Worm (Caenorhabditis elegans) whole organism, L2 larva: ENCODE data around the gene pqn-22.

Source experiments
- C34F6.9 ChIP-seq: fragments of 150-350 bp; optimal IDR thresholded peaks from 2 replicates; lab custom pipeline; 2014; ENCODE audit warnings: missing biosample characterization, missing genetic modification characterization
- F13H6.1 ChIP-seq: sonication (generic microtip); optimal IDR thresholded peaks from 2 replicates; lab custom pipeline; 2016; ENCODE audit warnings: missing genetic modification characterization, missing compliant biosample characterization
- R02D3.7 ChIP-seq: fragments of 150-350 bp; optimal IDR thresholded peaks from 2 replicates; lab custom pipeline; 2014; ENCODE audit warnings: missing biosample characterization, missing genetic modification characterization
- Y55F3AM.14 ChIP-seq: fragments of 200-800 bp; sonication (Bioruptor generic); optimal IDR thresholded peaks from 2 replicates; lab custom pipeline; 2018; ENCODE audit warnings: mild to moderate bottlenecking, missing genetic modification characterization, missing compliant biosample characterization
- alr-1 ChIP-seq: fragments of 150-350 bp; optimal IDR thresholded peaks from 2 replicates; lab custom pipeline; 2014; ENCODE audit warnings: missing biosample characterization, missing genetic modification characterization
- aly-2 ChIP-seq: fragments of 150-350 bp; optimal IDR thresholded peaks from 2 replicates; lab custom pipeline; 2014; ENCODE audit warnings: missing biosample characterization, missing genetic modification characterization
- blmp-1 ChIP-seq: sonication (generic microtip); optimal IDR thresholded peaks from 2 replicates; lab custom pipeline; 2017; ENCODE audit warnings: missing genetic modification characterization, mild to moderate bottlenecking, missing compliant biosample characterization, antibody characterized with exemption, moderate library complexity; ENCODE audit not compliant: insufficient read depth
- crh-2 ChIP-seq: sonication (generic microtip); optimal IDR thresholded peaks from 2 replicates; lab custom pipeline; 2017; ENCODE audit warnings: missing biosample characterization, missing genetic modification characterization
- egl-27 ChIP-seq: sonication (generic microtip); optimal IDR thresholded peaks from 3 replicates; lab custom pipeline; 2017; ENCODE audit warnings: missing biosample characterization, missing genetic modification reagents, missing genetic modification characterization
- fos-1 ChIP-seq: fragments of 150-350 bp; optimal IDR thresholded peaks from 2 replicates; lab custom pipeline; 2014; ENCODE audit warnings: missing biosample characterization, missing genetic modification characterization
- gmeb-1 ChIP-seq: fragments of 150-350 bp; optimal IDR thresholded peaks from 2 replicates; lab custom pipeline; 2014; ENCODE audit warnings: missing biosample characterization, missing genetic modification characterization
- lin-11 ChIP-seq: fragments of 150-350 bp; sonication (generic microtip); optimal IDR thresholded peaks from 2 replicates; lab custom pipeline; 2014; ENCODE audit warnings: missing biosample characterization, missing genetic modification characterization, inconsistent platforms, mixed read lengths
- lin-13 ChIP-seq: fragments of 150-350 bp; optimal IDR thresholded peaks from 2 replicates; lab custom pipeline; 2014; ENCODE audit warnings: missing biosample characterization, missing genetic modification reagents, missing genetic modification characterization
- lin-39 ChIP-seq: fragments of 150-350 bp; optimal IDR thresholded peaks from 2 replicates; lab custom pipeline; 2014; ENCODE audit warnings: missing biosample characterization, missing genetic modification reagents, missing genetic modification characterization
- lsy-2 ChIP-seq, 2 experiments: fragments of 150-350 bp in 1 of 2; sonication (generic microtip) in 1 of 2; optimal IDR thresholded peaks; 2 replicates each; lab custom pipeline; 2014 to 2017; ENCODE audit warnings: missing biosample characterization in 2 of 2, missing genetic modification characterization in 2 of 2
- mab-5 ChIP-seq: fragments of 150-350 bp; optimal IDR thresholded peaks from 2 replicates; lab custom pipeline; 2014; ENCODE audit warnings: missing biosample characterization, missing genetic modification characterization
- mdl-1 ChIP-seq, 2 experiments: fragments of 150-350 bp in 1 of 2; sonication (generic microtip) in 1 of 2; optimal IDR thresholded peaks; 2 replicates each; lab custom pipeline; 2017; ENCODE audit warnings: missing biosample characterization in 2 of 2, missing genetic modification characterization in 2 of 2
- nhr-10 ChIP-seq: sonication (generic microtip); optimal IDR thresholded peaks from 2 replicates; lab custom pipeline; 2017; ENCODE audit warnings: missing biosample characterization, missing genetic modification characterization
- nhr-11 ChIP-seq: fragments of 150-350 bp; optimal IDR thresholded peaks from 2 replicates; lab custom pipeline; 2014; ENCODE audit warnings: missing biosample characterization, missing genetic modification characterization
- nhr-21 ChIP-seq: fragments of 150-350 bp; optimal IDR thresholded peaks from 2 replicates; lab custom pipeline; 2014; ENCODE audit warnings: missing biosample characterization, missing genetic modification characterization
- nhr-23 ChIP-seq: fragments of 150-350 bp; optimal IDR thresholded peaks from 2 replicates; lab custom pipeline; 2014; ENCODE audit warnings: missing biosample characterization, missing genetic modification reagents, missing genetic modification characterization
- nhr-6 ChIP-seq: fragments of 150-350 bp; optimal IDR thresholded peaks from 2 replicates; lab custom pipeline; 2014; ENCODE audit warnings: missing biosample characterization, missing genetic modification characterization
- nhr-77 ChIP-seq: fragments of 150-350 bp; optimal IDR thresholded peaks from 2 replicates; lab custom pipeline; 2014; ENCODE audit warnings: missing biosample characterization, missing genetic modification characterization
- peb-1 ChIP-seq: fragments of 150-350 bp; optimal IDR thresholded peaks from 2 replicates; lab custom pipeline; 2014; ENCODE audit warnings: missing biosample characterization, missing genetic modification characterization
- skn-1 ChIP-seq: sonication (generic microtip); optimal IDR thresholded peaks from 2 replicates; lab custom pipeline; 2017; ENCODE audit warnings: missing biosample characterization, missing genetic modification characterization
- sma-3 ChIP-seq: sonication (generic microtip); optimal IDR thresholded peaks from 2 replicates; lab custom pipeline; 2016; ENCODE audit warnings: missing genetic modification reagents, missing genetic modification characterization, missing compliant biosample characterization
- sma-9 ChIP-seq, 2 experiments: fragments of 150-350 bp in 1 of 2; sonication (generic microtip) in 1 of 2; optimal IDR thresholded peaks; 2 replicates each; lab custom pipeline; 2014 to 2016; ENCODE audit warnings: missing genetic modification characterization in 2 of 2, mild to moderate bottlenecking in 1 of 2, missing biosample characterization in 1 of 2, missing compliant biosample characterization in 1 of 2, missing genetic modification reagents in 1 of 2, moderate library complexity in 1 of 2
- snpc-4 ChIP-seq: fragments of 150-350 bp; optimal IDR thresholded peaks from 2 replicates; lab custom pipeline; 2014; ENCODE audit warnings: missing biosample characterization, missing genetic modification characterization
- unc-39 ChIP-seq: fragments of 150-350 bp; optimal IDR thresholded peaks from 2 replicates; lab custom pipeline; 2014; ENCODE audit warnings: missing biosample characterization, missing genetic modification characterization
- unc-55 ChIP-seq: fragments of 150-350 bp; sonication (generic microtip); optimal IDR thresholded peaks from 3 replicates; lab custom pipeline; 2014; ENCODE audit warnings: missing biosample characterization, missing genetic modification reagents, missing genetic modification characterization
- unc-62 ChIP-seq: fragments of 150-350 bp; optimal IDR thresholded peaks from 2 replicates; lab custom pipeline; 2014; ENCODE audit warnings: missing biosample characterization, missing genetic modification reagents, missing genetic modification characterization
- ztf-1 ChIP-seq: fragments of 200-800 bp; sonication (Bioruptor generic); conservative IDR thresholded peaks from 2 replicates; pipeline ENCODE4 v1.3.6; 2022; ENCODE audit warnings: missing genetic modification characterization, missing compliant biosample characterization
- ztf-4 ChIP-seq: fragments of 150-350 bp; optimal IDR thresholded peaks from 2 replicates; lab custom pipeline; 2014; ENCODE audit warnings: missing biosample characterization, missing genetic modification characterization

The pqn-22 gene

ce11 chrIV:6017664-6018063 lies 15.8 kb downstream of the pqn-22 start, which contains the start of gene C46G7.1:
C46G7.1 (plus strand) TSS chrIV:6018003.
- TF ChIP-seq lin-39: no peak
- TF ChIP-seq fos-1 (tag; lab: Kevin White, UChicago): peak; percentile 49
- peak; percentile 53 for TF ChIP-seq crh-2
- TF ChIP-seq, all 48 proteins: peak for 2

- TF ChIP-seq unc-39 (tag; lab: Kevin White, UChicago): no peak
- TF ChIP-seq nhr-10 (tag; lab: Kevin White, UChicago): no peak
- no peak for TF ChIP-seq alr-1 (tag; lab: Kevin White, UChicago)
- no peak for TF ChIP-seq nhr-23
- no peak for TF ChIP-seq lin-39
- TF ChIP-seq lin-13 (GFP tag; lab: Kevin White, UChicago): no peak
- no peak for TF ChIP-seq sma-3 (GFP tag; lab: Kevin White, UChicago)
- TF ChIP-seq aly-2 (tag; lab: Kevin White, UChicago): no peak
- no peak for TF ChIP-seq sma-9 (GFP tag; optimal IDR thresholded peaks at IDR 0.05; lab: Kevin White, UChicago)
- TF ChIP-seq sma-9 (tag; optimal IDR thresholded peaks at IDR 0.05; lab: Kevin White, UChicago): no peak
- no peak for TF ChIP-seq nhr-6 (tag; lab: Kevin White, UChicago)
- no peak for TF ChIP-seq peb-1 (tag; lab: Kevin White, UChicago)
- TF ChIP-seq, all 48 proteins: peak for 0
These were observed 18.5 kb downstream of the pqn-22 start, which contains the start of gene C46G7.2 for ce11 chrIV:6014895-6015294. C46G7.2 (plus strand) TSS chrIV:6015195.

ce11 chrIV:6013853-6014252 lies 19.6 kb downstream of the pqn-22 start:
- TF ChIP-seq sma-9 (GFP tag; optimal IDR thresholded peaks at IDR 0.05; lab: Kevin White, UChicago) (peak; percentile 32), sma-9 (tag; optimal IDR thresholded peaks at IDR 0.05; lab: Kevin White, UChicago) (no peak), F13H6.1 (peak; percentile 64), blmp-1 (tag; lab: Kevin White, UChicago) (no peak), snpc-4 (tag; lab: Kevin White, UChicago) (no peak), nhr-11 (tag; lab: Kevin White, UChicago) (no peak), C34F6.9 (tag; lab: Kevin White, UChicago) (peak; percentile 8)

- no peak for TF ChIP-seq unc-62
- no peak for TF ChIP-seq gmeb-1 (tag; lab: Kevin White, UChicago)
- TF ChIP-seq crh-2: no peak
- TF ChIP-seq nhr-77: no peak
- TF ChIP-seq nhr-11 (tag; lab: Kevin White, UChicago): no peak
- no peak for TF ChIP-seq nhr-23
- TF ChIP-seq mdl-1 (tag; optimal IDR thresholded peaks at IDR 0.05; lab: Kevin White, UChicago): no peak
- TF ChIP-seq skn-1 (tag; lab: Kevin White, UChicago): no peak
- no peak for TF ChIP-seq mab-5 (tag; lab: Kevin White, UChicago)
- TF ChIP-seq ztf-1 (GFP tag; lab: Robert Waterston, UW): no peak
- no peak for TF ChIP-seq Y55F3AM.14 (GFP tag; lab: Kevin White, UChicago)
- TF ChIP-seq fos-1 (tag; lab: Kevin White, UChicago): no peak
- no peak for TF ChIP-seq egl-27 (tag; lab: Kevin White, UChicago)
- no peak for TF ChIP-seq lin-39
- TF ChIP-seq peb-1 (tag; lab: Kevin White, UChicago): no peak
- TF ChIP-seq F13H6.1: no peak
- no peak for TF ChIP-seq nhr-10 (tag; lab: Kevin White, UChicago)
- TF ChIP-seq blmp-1 (tag; lab: Kevin White, UChicago): no peak
- no peak for TF ChIP-seq unc-39 (tag; lab: Kevin White, UChicago)
These were observed 21.9 kb downstream of the pqn-22 start, which contains the start of gene C46G7.5 for ce11 chrIV:6011545-6011944. C46G7.5 (minus strand) TSS chrIV:6011645.

ce11 chrIV:6010274-6010673 lies 23.2 kb downstream of the pqn-22 start:
- TF ChIP-seq unc-55 (GFP tag; lab: Kevin White, UChicago): no peak
- TF ChIP-seq lsy-2 (tag; optimal IDR thresholded peaks at IDR 0.05; lab: Kevin White, UChicago): no peak
- no peak for TF ChIP-seq nhr-21
- TF ChIP-seq R02D3.7: no peak

ce11 chrIV:6005655-6006054 lies 27.8 kb downstream of the pqn-22 start:
- TF ChIP-seq ztf-4 (tag; lab: Kevin White, UChicago) (no peak), lin-11 (tag; lab: Kevin White, UChicago) (no peak), nhr-11 (tag; lab: Kevin White, UChicago) (no peak), gmeb-1 (tag; lab: Kevin White, UChicago) (no peak), mdl-1 (tag; optimal IDR thresholded peaks at IDR 0.05; lab: Kevin White, UChicago) (no peak)
